Worm (Caenorhabditis elegans): ENCODE measurements around the gene fbxl-1.

ce11 chrIII:8265753-8266152 lies 38.1 kb downstream of the fbxl-1 start, which contains the start of gene mrps-9:
- TF ChIP-seq nhr-28 (tag; optimal IDR thresholded peaks at IDR 0.05) (no peak), unc-62 (GFP tag; optimal IDR thresholded peaks at IDR 0.05) (no peak)

Measured in whole organism, L3 larva.